Worm (Caenorhabditis elegans): Measurements from ENCODE around the gene ugt-36.

Gene ugt-36

DNA sequence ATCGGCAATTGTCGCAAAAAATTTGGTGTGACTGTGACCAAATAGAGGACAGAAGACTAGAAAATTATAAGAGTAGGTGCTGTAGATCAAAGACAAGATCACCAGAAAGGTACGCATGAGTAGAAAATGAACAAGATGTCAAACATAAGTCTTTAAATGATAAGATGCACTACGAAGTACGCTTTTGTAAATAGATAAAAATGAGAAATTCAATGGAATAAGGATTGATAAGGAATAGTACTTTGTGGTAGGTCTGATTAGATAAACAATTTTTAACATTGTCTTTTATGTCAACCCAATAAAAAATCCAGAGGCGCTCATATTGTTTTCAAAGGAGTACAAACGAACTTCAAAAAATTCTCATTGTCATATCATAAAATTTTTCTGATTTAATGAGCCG is 16.2 kb upstream of the ugt-36 start, which contains the start of gene F10D2.8:
Gene F10D2.8 (minus strand): TSS at position 145 of the 400 bp plus-strand sequence.
- TF ChIP-seq ama-1 (optimal IDR thresholded peaks at IDR 0.05) (no peak), ceh-13 (GFP tag; optimal IDR thresholded peaks at IDR 0.05) (no peak), tbx-37 (GFP tag; conservative IDR thresholded peaks at IDR 0.05) (no peak), flt-1 (GFP tag; IDR thresholded peaks at IDR 0.05) (no peak), sea-1 (GFP tag; conservative IDR thresholded peaks at IDR 0.05) (no peak), tra-4 (tag; optimal IDR thresholded peaks at IDR 0.05) (no peak), ets-7 (tag; optimal IDR thresholded peaks at IDR 0.05) (no peak), hmbx-1 (tag; optimal IDR thresholded peaks at IDR 0.05) (no peak), pes-1 (GFP tag; IDR thresholded peaks at IDR 0.05) (no peak), tbx-11 (GFP tag; IDR thresholded peaks at IDR 0.05) (no peak), B0310.2 (tag; optimal IDR thresholded peaks at IDR 0.05) (no peak), aly-1 (tag; optimal IDR thresholded peaks at IDR 0.05) (no peak), ceh-36 (tag; optimal IDR thresholded peaks at IDR 0.05) (no peak), hnd-1 (tag; optimal IDR thresholded peaks at IDR 0.05) (no peak), hmg-4 (GFP tag; optimal IDR thresholded peaks at IDR 0.05) (no peak), scrt-1 (GFP tag; IDR thresholded peaks at IDR 0.05) (no peak), F13C5.2 (tag; optimal IDR thresholded peaks at IDR 0.05) (no peak)

DNA sequence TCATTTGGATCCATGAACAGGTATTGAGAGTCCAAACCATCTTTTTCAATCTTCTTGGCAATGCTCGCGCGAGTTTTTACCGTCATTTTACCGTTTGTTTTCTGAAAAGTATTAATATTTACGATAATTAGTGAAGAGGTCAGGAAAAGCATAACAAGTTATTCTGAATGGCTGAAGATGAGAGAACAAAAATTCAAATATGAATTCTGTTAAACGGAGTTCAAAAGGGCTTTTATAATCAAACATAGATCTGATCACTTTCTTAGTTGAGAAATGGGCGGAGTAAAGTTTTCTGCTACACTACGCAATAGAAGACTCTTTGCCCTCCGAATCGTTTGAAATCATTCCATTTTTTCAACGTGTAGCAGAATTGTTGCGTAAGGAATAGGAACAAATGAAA is 13.8 kb upstream of the ugt-36 start, which contains the start of gene fat-7:
Gene fat-7 (minus strand): TSS at position 101 of the 400 bp plus-strand sequence.
- TF ChIP-seq ets-7 (tag; optimal IDR thresholded peaks at IDR 0.05) (no peak), B0310.2 (tag; optimal IDR thresholded peaks at IDR 0.05) (no peak), sea-1 (GFP tag; conservative IDR thresholded peaks at IDR 0.05) (no peak), ceh-36 (tag; optimal IDR thresholded peaks at IDR 0.05) (no peak), hmg-4 (GFP tag; optimal IDR thresholded peaks at IDR 0.05) (no peak), tra-4 (tag; optimal IDR thresholded peaks at IDR 0.05) (no peak), scrt-1 (GFP tag; IDR thresholded peaks at IDR 0.05) (no peak), tbx-37 (GFP tag; conservative IDR thresholded peaks at IDR 0.05) (no peak), F13C5.2 (tag; optimal IDR thresholded peaks at IDR 0.05) (no peak), ama-1 (optimal IDR thresholded peaks at IDR 0.05) (no peak), ceh-13 (GFP tag; optimal IDR thresholded peaks at IDR 0.05) (no peak)

- TF ChIP-seq sea-1 (GFP tag; conservative IDR thresholded peaks at IDR 0.05) (no peak), tbx-11 (GFP tag; IDR thresholded peaks at IDR 0.05) (no peak), ets-7 (tag; optimal IDR thresholded peaks at IDR 0.05) (no peak), ama-1 (optimal IDR thresholded peaks at IDR 0.05) (no peak), F13C5.2 (tag; optimal IDR thresholded peaks at IDR 0.05) (no peak), ceh-36 (tag; optimal IDR thresholded peaks at IDR 0.05) (no peak), aly-1 (tag; optimal IDR thresholded peaks at IDR 0.05) (no peak), scrt-1 (GFP tag; IDR thresholded peaks at IDR 0.05) (no peak), tbx-37 (GFP tag; conservative IDR thresholded peaks at IDR 0.05) (no peak), flt-1 (GFP tag; IDR thresholded peaks at IDR 0.05) (no peak), tra-4 (tag; optimal IDR thresholded peaks at IDR 0.05) (no peak), B0310.2 (tag; optimal IDR thresholded peaks at IDR 0.05) (no peak), hnd-1 (tag; optimal IDR thresholded peaks at IDR 0.05) (no peak), pes-1 (GFP tag; IDR thresholded peaks at IDR 0.05) (no peak)
Observed at ce11 chrV:7156079-7156478, 10.7 kb upstream of the ugt-36 start, which contains the start of gene F10D2.10. Gene F10D2.10 (minus strand): TSS chrV:7156179.

ce11 chrV:7157089-7157488 is 9.7 kb upstream of the ugt-36 start, which contains the start of gene ugt-39:
Gene ugt-39 (plus strand): TSS chrV:7157142.
- no peak for TF ChIP-seq pes-1 (GFP tag; IDR thresholded peaks at IDR 0.05)
- no peak for TF ChIP-seq ama-1 (optimal IDR thresholded peaks at IDR 0.05)

DNA sequence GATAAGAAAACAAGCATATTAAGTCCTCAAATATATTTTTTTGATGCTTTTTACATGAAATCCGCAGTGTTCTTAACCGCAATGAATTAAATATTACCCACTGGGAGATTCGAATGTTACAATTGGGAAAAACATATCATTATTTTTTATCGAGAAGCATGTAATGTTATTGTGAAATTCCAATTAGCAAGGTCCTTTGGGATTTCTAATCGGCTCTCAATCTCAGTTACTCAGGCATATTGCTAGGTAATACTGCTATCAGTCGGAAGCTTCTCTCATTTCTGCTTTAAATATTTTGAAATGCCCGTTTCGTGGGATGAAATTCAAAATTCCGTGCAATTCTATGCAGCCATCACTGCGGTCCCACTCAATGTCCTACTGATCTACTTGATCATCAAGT is 7.4 kb upstream of the ugt-36 start, which contains the start of gene str-204:
Gene str-204 (plus strand): TSS at position 301 of the 400 bp plus-strand sequence.
- TF ChIP-seq ceh-13 (GFP tag; optimal IDR thresholded peaks at IDR 0.05) (no peak), hmbx-1 (tag; optimal IDR thresholded peaks at IDR 0.05) (no peak), scrt-1 (GFP tag; IDR thresholded peaks at IDR 0.05) (no peak), F13C5.2 (tag; optimal IDR thresholded peaks at IDR 0.05) (no peak), ama-1 (optimal IDR thresholded peaks at IDR 0.05) (no peak), hnd-1 (tag; optimal IDR thresholded peaks at IDR 0.05) (no peak), tbx-37 (GFP tag; conservative IDR thresholded peaks at IDR 0.05) (no peak), ets-7 (tag; optimal IDR thresholded peaks at IDR 0.05) (no peak), hmg-4 (GFP tag; optimal IDR thresholded peaks at IDR 0.05) (no peak), flt-1 (GFP tag; IDR thresholded peaks at IDR 0.05) (no peak), pes-1 (GFP tag; IDR thresholded peaks at IDR 0.05) (no peak), tra-4 (tag; optimal IDR thresholded peaks at IDR 0.05) (no peak), aly-1 (tag; optimal IDR thresholded peaks at IDR 0.05) (no peak), tbx-11 (GFP tag; IDR thresholded peaks at IDR 0.05) (no peak), ceh-36 (tag; optimal IDR thresholded peaks at IDR 0.05) (no peak), sea-1 (GFP tag; conservative IDR thresholded peaks at IDR 0.05) (no peak), B0310.2 (tag; optimal IDR thresholded peaks at IDR 0.05) (no peak)

DNA sequence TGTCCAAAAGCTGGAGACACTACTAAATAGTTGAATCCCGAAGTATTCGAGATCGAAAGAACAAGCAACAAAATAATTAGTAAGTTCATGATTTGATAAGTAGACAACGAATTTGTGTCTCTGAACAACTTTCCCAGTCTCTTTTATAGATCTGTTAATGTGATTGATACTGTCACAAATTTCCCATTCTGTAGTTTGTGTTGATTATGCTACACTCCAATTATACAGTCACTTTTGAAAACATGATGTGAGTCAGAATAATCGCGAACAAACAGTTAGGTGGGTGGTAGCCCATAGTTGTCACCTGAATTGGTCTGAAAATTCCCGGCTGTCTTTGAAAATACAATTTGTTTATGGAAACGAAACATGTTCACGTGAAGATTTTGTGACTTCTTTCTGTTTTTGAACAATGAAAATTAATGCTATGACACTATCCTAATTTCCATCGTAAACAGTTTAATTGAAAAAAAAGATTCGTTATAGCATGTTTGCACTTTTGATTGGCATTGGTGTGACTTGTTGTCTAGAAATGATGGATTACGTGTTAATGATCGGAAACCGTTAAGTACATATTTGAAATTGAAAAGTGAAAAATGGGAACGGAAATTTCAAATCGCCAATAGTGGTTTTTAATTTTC is 3.2 kb upstream of the ugt-36 start, which contains the start of gene ugt-41:
Gene ugt-41 (minus strand): TSS at position 119 of the 638 bp plus-strand sequence.
- TF ChIP-seq ceh-13 (GFP tag; optimal IDR thresholded peaks at IDR 0.05) (no peak), tbx-11 (GFP tag; IDR thresholded peaks at IDR 0.05) (no peak), hnd-1 (tag; optimal IDR thresholded peaks at IDR 0.05) (no peak), B0310.2 (tag; optimal IDR thresholded peaks at IDR 0.05) (no peak), sea-1 (GFP tag; conservative IDR thresholded peaks at IDR 0.05) (no peak), tbx-37 (GFP tag; conservative IDR thresholded peaks at IDR 0.05) (no peak), flt-1 (GFP tag; IDR thresholded peaks at IDR 0.05) (no peak), tra-4 (tag; optimal IDR thresholded peaks at IDR 0.05) (no peak), scrt-1 (GFP tag; IDR thresholded peaks at IDR 0.05) (no peak), F13C5.2 (tag; optimal IDR thresholded peaks at IDR 0.05) (no peak), ama-1 (optimal IDR thresholded peaks at IDR 0.05) (no peak), ceh-36 (tag; optimal IDR thresholded peaks at IDR 0.05) (no peak), pes-1 (GFP tag; IDR thresholded peaks at IDR 0.05) (no peak), ets-7 (tag; optimal IDR thresholded peaks at IDR 0.05) (no peak), hmg-4 (GFP tag; optimal IDR thresholded peaks at IDR 0.05) (no peak)

ce11 chrV:7164210-7164609 is 2.6 kb upstream of the ugt-36 start, which contains the start of gene srh-83:
Gene srh-83 (plus strand): TSS chrV:7164510.
- TF ChIP-seq tbx-11 (GFP tag; IDR thresholded peaks at IDR 0.05), result no peak
- no peak for TF ChIP-seq hmbx-1 (tag; optimal IDR thresholded peaks at IDR 0.05)
